Worm (Caenorhabditis elegans) whole organism, mixed stage, embryonic: ENCODE data around the gene H09F14.1.

Experiments
- cnd-1 ChIP-seq: fragments of 200-800 bp; sonication (Bioruptor generic); optimal IDR thresholded peaks from 2 replicates; lab custom pipeline; 2018; ENCODE audit warnings: mild to moderate bottlenecking, missing genetic modification characterization, missing compliant biosample characterization
- elt-3 ChIP-seq: fragments of 150-350 bp; optimal IDR thresholded peaks from 2 replicates; lab custom pipeline; 2014; ENCODE audit warnings: missing biosample characterization, missing genetic modification characterization
- lin-13 ChIP-seq: fragments of 150-350 bp; optimal IDR thresholded peaks from 2 replicates; lab custom pipeline; 2014; ENCODE audit warnings: missing biosample characterization, missing genetic modification characterization
- lsy-2 ChIP-seq: fragments of 150-350 bp; optimal IDR thresholded peaks from 2 replicates; lab custom pipeline; 2014; ENCODE audit warnings: missing biosample characterization, missing genetic modification characterization
- mab-5 ChIP-seq: fragments of 150-350 bp; optimal IDR thresholded peaks from 2 replicates; lab custom pipeline; 2014; ENCODE audit warnings: missing biosample characterization, missing genetic modification characterization
- nhr-237 ChIP-seq: fragments of 150-350 bp; optimal IDR thresholded peaks from 2 replicates; lab custom pipeline; 2014; ENCODE audit warnings: missing biosample characterization, missing genetic modification characterization
- nhr-76 ChIP-seq: sonication (generic microtip); optimal IDR thresholded peaks from 2 replicates; lab custom pipeline; 2017; ENCODE audit warnings: missing biosample characterization, missing genetic modification characterization
- pha-4 ChIP-seq: fragments of 150-350 bp; optimal IDR thresholded peaks from 2 replicates; lab custom pipeline; 2018; ENCODE audit warnings: missing biosample characterization, missing genetic modification reagents, missing genetic modification characterization
- tbx-8 ChIP-seq: fragments of 200-800 bp; sonication (Bioruptor generic); optimal IDR thresholded peaks from 2 replicates; lab custom pipeline; 2018; ENCODE audit warnings: mild to moderate bottlenecking, missing genetic modification characterization, moderate library complexity, missing compliant biosample characterization
- unc-39 ChIP-seq: fragments of 150-350 bp; optimal IDR thresholded peaks from 2 replicates; lab custom pipeline; 2014; ENCODE audit warnings: missing biosample characterization, missing genetic modification characterization
- unc-62 ChIP-seq: fragments of 150-350 bp; optimal IDR thresholded peaks from 2 replicates; lab custom pipeline; 2014; ENCODE audit warnings: missing biosample characterization, missing genetic modification reagents, missing genetic modification characterization

DNA sequence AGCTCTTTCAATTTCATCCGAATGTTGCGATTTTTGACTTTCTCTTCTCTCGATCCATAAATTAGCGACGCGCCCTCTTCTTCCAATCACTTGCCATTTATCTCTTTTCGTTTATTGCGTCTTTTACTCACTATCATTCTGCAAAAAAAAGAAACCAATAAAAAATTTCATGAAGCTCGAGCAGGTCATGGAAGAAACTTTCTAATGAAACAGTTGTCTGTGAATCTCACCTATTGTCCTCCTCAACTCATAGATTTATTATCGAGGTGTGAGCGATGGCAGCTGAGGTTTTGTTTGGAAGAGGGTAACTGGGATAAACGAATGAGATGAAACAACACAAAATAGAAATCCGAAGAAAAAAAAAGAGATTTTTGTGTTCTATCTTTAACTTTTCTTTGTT lies 48.9 kb upstream of the H09F14.1 start:
- no peak for TF ChIP-seq nhr-76 (tag; lab: Kevin White, UChicago)
- no peak for TF ChIP-seq unc-39 (tag; lab: Kevin White, UChicago)
- TF ChIP-seq unc-62 (GFP tag; lab: Kevin White, UChicago) = no peak
- TF ChIP-seq nhr-237 = no peak
- no peak for TF ChIP-seq cnd-1 (tag; lab: Kevin White, UChicago)
- TF ChIP-seq pha-4 (tag; lab: Kevin White, UChicago) = no peak
- TF ChIP-seq elt-3 = no peak
- no peak for TF ChIP-seq lsy-2
- no peak for TF ChIP-seq lin-13 (tag; lab: Kevin White, UChicago)
- no peak for TF ChIP-seq mab-5 (tag; lab: Kevin White, UChicago)
- no peak for TF ChIP-seq tbx-8 (GFP tag; lab: Kevin White, UChicago)
